Fruit fly (Drosophila melanogaster) whole organism, prepupa: ENCODE measurements around the gene CG16781.
A peak's percentile ranks its signal among the peaks of the same experiment; 100 is the strongest.

Experiments used
- Blimp-1 ChIP-seq: fragments of 200-800 bp; sonication (Bioruptor generic); optimal IDR thresholded peaks from 3 replicates; lab custom pipeline; 2017; ENCODE audit warnings: missing biosample characterization, missing genetic modification characterization, mild to moderate bottlenecking, moderate library complexity, missing genetic modification reagents
- CG10669 ChIP-seq: fragments of 200-800 bp; sonication (Bioruptor generic); optimal IDR thresholded peaks from 3 replicates; lab custom pipeline; 2018; ENCODE audit warnings: missing biosample characterization, mild to moderate bottlenecking, missing genetic modification characterization, moderate library complexity
- CG11762 ChIP-seq: fragments of 200-800 bp; sonication (Bioruptor generic); optimal IDR thresholded peaks from 3 replicates; lab custom pipeline; 2016; ENCODE audit warnings: missing biosample characterization, missing genetic modification characterization; ENCODE audit not compliant: insufficient read depth
- CG15336 ChIP-seq: fragments of 200-800 bp; sonication (Bioruptor generic); IDR thresholded peaks from 2 replicates; pipeline ENCODE4 v1.3.6; 2022; ENCODE audit warnings: missing biosample characterization, missing genetic modification characterization
- CG1621 ChIP-seq: fragments of 200-800 bp; sonication (Bioruptor generic); optimal IDR thresholded peaks from 3 replicates; lab custom pipeline; 2018; ENCODE audit warnings: missing biosample characterization, mild to moderate bottlenecking, missing genetic modification characterization
- CG3032 ChIP-seq: fragments of 200-800 bp; optimal IDR thresholded peaks from 2 replicates; lab custom pipeline; 2019; ENCODE audit warnings: missing biosample characterization, mild to moderate bottlenecking, missing genetic modification characterization, moderate library complexity
- CG32006 ChIP-seq: fragments of 200-800 bp; sonication (Bioruptor generic); optimal IDR thresholded peaks from 3 replicates; lab custom pipeline; 2017; ENCODE audit warnings: missing biosample characterization, mild to moderate bottlenecking, missing genetic modification characterization
- CG34406 ChIP-seq: fragments of 200-800 bp; sonication (Bioruptor generic); optimal IDR thresholded peaks from 3 replicates; lab custom pipeline; 2016; ENCODE audit warnings: missing biosample characterization, missing genetic modification characterization
- CG6163 ChIP-seq: fragments of 200-800 bp; sonication (Bioruptor generic); IDR thresholded peaks from 3 replicates; pipeline ENCODE4 v1.3.6; 2022; ENCODE audit warnings: missing biosample characterization, missing genetic modification characterization
- CG6276 ChIP-seq: fragments of 200-800 bp; sonication (Bioruptor generic); optimal IDR thresholded peaks from 2 replicates; lab custom pipeline; 2017; ENCODE audit warnings: missing biosample characterization, mild to moderate bottlenecking, missing genetic modification characterization
- CG6808 ChIP-seq: fragments of 200-800 bp; sonication (Bioruptor generic); optimal IDR thresholded peaks from 3 replicates; lab custom pipeline; 2017; ENCODE audit warnings: missing biosample characterization, missing genetic modification characterization, mild to moderate bottlenecking, moderate library complexity, missing genetic modification reagents
- CG6854 ChIP-seq: fragments of 200-800 bp; sonication (Bioruptor generic); optimal IDR thresholded peaks from 2 replicates; lab custom pipeline; 2017; ENCODE audit warnings: missing biosample characterization, mild to moderate bottlenecking, missing genetic modification characterization
- CG8632 ChIP-seq: fragments of 200-800 bp; sonication (Bioruptor generic); optimal IDR thresholded peaks from 3 replicates; lab custom pipeline; 2016; ENCODE audit warnings: missing biosample characterization, missing genetic modification characterization
- CG9139 ChIP-seq: fragments of 200-800 bp; sonication (Bioruptor generic); optimal IDR thresholded peaks from 3 replicates; lab custom pipeline; 2017; ENCODE audit warnings: missing biosample characterization, mild to moderate bottlenecking, missing genetic modification characterization
- Eip75B ChIP-seq: fragments of 200-800 bp; sonication (Bioruptor generic); optimal IDR thresholded peaks from 3 replicates; lab custom pipeline; 2016; ENCODE audit warnings: missing biosample characterization, missing genetic modification characterization
- Eip78C ChIP-seq: fragments of 200-800 bp; sonication (Bioruptor generic); peaks from one replicate; lab custom pipeline; 2016; ENCODE audit warnings: missing biosample characterization, missing genetic modification characterization
- Eip93F ChIP-seq: fragments of 200-800 bp; sonication (Bioruptor generic); optimal IDR thresholded peaks from 2 replicates; lab custom pipeline; 2016; ENCODE audit warnings: missing biosample characterization, mild to moderate bottlenecking, missing genetic modification characterization
- Hr38 ChIP-seq: sonication (Bioruptor generic); optimal IDR thresholded peaks from 2 replicates; lab custom pipeline; 2016; ENCODE audit warnings: missing biosample characterization, missing genetic modification characterization
- Hr39 ChIP-seq: fragments of 200-800 bp; sonication (Bioruptor generic); optimal IDR thresholded peaks from 2 replicates; lab custom pipeline; 2016; ENCODE audit warnings: missing biosample characterization, missing genetic modification characterization
- Met ChIP-seq: fragments of 200-800 bp; sonication (Bioruptor generic); optimal IDR thresholded peaks from 3 replicates; lab custom pipeline; 2016; ENCODE audit warnings: missing biosample characterization, missing genetic modification characterization
- Sox102F ChIP-seq: fragments of 200-800 bp; sonication (Bioruptor generic); optimal IDR thresholded peaks from 2 replicates; lab custom pipeline; 2016; ENCODE audit warnings: missing biosample characterization, mild to moderate bottlenecking, missing genetic modification characterization
- Sox15 ChIP-seq: fragments of 200-800 bp; sonication (Bioruptor generic); optimal IDR thresholded peaks from 3 replicates; lab custom pipeline; 2016; ENCODE audit warnings: missing biosample characterization, missing genetic modification characterization
- acj6 ChIP-seq: fragments of 200-800 bp; sonication (Bioruptor generic); optimal IDR thresholded peaks from 3 replicates; lab custom pipeline; 2016; ENCODE audit warnings: missing biosample characterization, missing genetic modification characterization
- cyc ChIP-seq: fragments of 200-800 bp; sonication (Bioruptor generic); optimal IDR thresholded peaks from 3 replicates; lab custom pipeline; 2016; ENCODE audit warnings: missing biosample characterization, missing genetic modification characterization
- dac ChIP-seq: fragments of 200-800 bp; sonication (Bioruptor generic); optimal IDR thresholded peaks from 2 replicates; lab custom pipeline; 2017; ENCODE audit warnings: missing biosample characterization, mild to moderate bottlenecking, missing genetic modification characterization
- dsx ChIP-seq: fragments of 200-800 bp; optimal IDR thresholded peaks from 3 replicates; lab custom pipeline; 2019; ENCODE audit warnings: missing biosample characterization, mild to moderate bottlenecking, missing genetic modification characterization, moderate library complexity; ENCODE audit not compliant: poor library complexity, severe bottlenecking
- esn ChIP-seq: fragments of 200-800 bp; sonication (Bioruptor generic); optimal IDR thresholded peaks from 2 replicates; lab custom pipeline; 2016; ENCODE audit warnings: missing biosample characterization, mild to moderate bottlenecking, missing genetic modification characterization, moderate library complexity
- pdm3 ChIP-seq: fragments of 200-800 bp; sonication (Bioruptor generic); optimal IDR thresholded peaks from 3 replicates; lab custom pipeline; 2016; ENCODE audit warnings: missing biosample characterization, missing genetic modification characterization
- salr ChIP-seq, 2 experiments: fragments of 200-800 bp; sonication (Bioruptor generic); optimal IDR thresholded peaks; 3 replicates each; lab custom pipeline; 2016 to 2018; ENCODE audit warnings: missing biosample characterization in 2 of 2, missing genetic modification characterization in 2 of 2, mild to moderate bottlenecking in 1 of 2
- spab ChIP-seq: fragments of 200-800 bp; sonication (Bioruptor generic); optimal IDR thresholded peaks from 2 replicates; lab custom pipeline; 2017; ENCODE audit warnings: missing biosample characterization, mild to moderate bottlenecking, missing genetic modification characterization, missing genetic modification reagents
- ss ChIP-seq, 2 experiments: fragments of 200-800 bp; sonication (Bioruptor generic); optimal IDR thresholded peaks; 2 replicates in 1 of 2; 3 replicates in 1 of 2; lab custom pipeline; 2017 to 2018; ENCODE audit warnings: mild to moderate bottlenecking in 2 of 2, missing biosample characterization in 2 of 2, missing genetic modification characterization in 2 of 2, moderate library complexity in 1 of 2
- svp ChIP-seq: fragments of 200-800 bp; sonication (Bioruptor generic); peaks from one replicate; lab custom pipeline; 2016; ENCODE audit warnings: missing biosample characterization, missing genetic modification characterization
- vri ChIP-seq: fragments of 200-800 bp; sonication (Bioruptor generic); optimal IDR thresholded peaks from 3 replicates; lab custom pipeline; 2016; ENCODE audit warnings: missing biosample characterization, mild to moderate bottlenecking, missing genetic modification characterization

CG16781 gene

DNA sequence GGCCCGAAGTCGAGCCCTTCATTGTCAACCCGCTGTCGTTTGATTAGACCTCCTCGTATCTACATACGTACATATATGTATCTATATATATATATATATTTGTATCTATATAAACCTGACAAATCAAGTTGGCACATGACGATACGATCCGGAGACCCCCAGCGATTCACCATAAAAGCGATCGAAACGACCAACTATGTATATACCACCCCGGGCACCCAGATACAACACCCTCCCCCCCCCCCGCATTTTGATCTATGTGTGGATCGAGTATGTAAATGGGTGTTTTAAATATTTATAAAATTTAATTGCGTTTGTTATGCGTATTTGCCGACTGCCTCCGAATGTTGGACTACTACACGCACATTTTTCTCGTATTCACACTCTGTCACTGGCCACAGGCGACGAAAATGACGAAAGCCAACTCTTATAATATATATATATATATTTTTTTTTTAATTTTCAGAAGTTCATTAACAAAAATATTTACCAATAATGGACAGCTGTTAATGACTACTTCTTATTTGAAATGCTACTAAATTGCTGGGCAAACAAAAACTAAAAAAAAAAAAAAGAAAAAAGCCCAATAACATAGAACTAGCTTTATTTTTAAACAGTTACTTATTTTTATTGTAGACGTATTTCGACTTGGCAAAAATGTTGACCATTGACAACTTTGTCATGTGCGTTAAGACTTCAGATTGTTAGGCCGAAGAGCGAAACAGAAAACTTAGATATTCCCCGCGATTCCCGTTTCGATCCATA is 49.7 kb downstream of the CG16781 start (continued):
- TF ChIP-seq ss (GFP tag; optimal IDR thresholded peaks at IDR 0.05; lab: Kevin White, UChicago) (no peak), Blimp-1 (no peak), Sox15 (GFP tag; lab: Kevin White, UChicago) (no peak), CG6276 (GFP tag; lab: Kevin White, UChicago) (peak; percentile 65), CG1621 (tag; lab: Kevin White, UChicago) (no peak), CG34406 (GFP tag; lab: Kevin White, UChicago) (no peak), cyc (GFP tag; lab: Kevin White, UChicago) (no peak), Met (GFP tag; lab: Kevin White, UChicago) (no peak), Eip75B (GFP tag; lab: Kevin White, UChicago) (no peak), Hr38 (no peak), pdm3 (GFP tag; lab: Kevin White, UChicago) (peak; percentile 44), CG15336 (peak; percentile 70; the same call in 1 of the 2 replicates), salr (GFP tag; optimal IDR thresholded peaks at IDR 0.05; lab: Kevin White, UChicago) (peak in 1 of 2 experiments; percentile 60), CG32006 (peak; percentile 75), CG8632 (GFP tag; lab: Kevin White, UChicago) (no peak), Sox102F (GFP tag; lab: Kevin White, UChicago) (no peak), Eip93F (GFP tag; lab: Kevin White, UChicago) (no peak), CG6854 (GFP tag; lab: Kevin White, UChicago) (no peak), CG3032 (tag; lab: Kevin White, UChicago) (no peak), dac (GFP tag; lab: Kevin White, UChicago) (no peak)

DNA sequence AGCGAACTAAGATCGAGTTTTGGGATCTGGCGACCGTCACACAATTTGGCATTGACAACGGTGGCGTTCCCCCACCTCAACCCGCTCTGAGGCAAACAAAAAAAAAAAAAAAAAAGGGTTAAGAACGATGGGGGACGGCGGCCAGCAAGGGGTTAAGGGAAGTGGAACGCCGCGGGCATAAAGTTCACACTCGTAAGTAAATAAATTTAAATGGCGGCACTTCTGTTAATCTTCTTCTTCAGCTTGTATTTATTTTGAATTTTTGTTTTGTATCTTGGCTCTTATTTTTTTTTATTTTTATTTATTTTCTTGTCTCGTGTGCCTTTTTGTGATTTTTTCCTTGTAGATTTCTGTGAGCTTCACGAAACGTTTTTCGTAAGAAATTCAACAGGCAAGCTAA is 51.0 kb downstream of the CG16781 start:
- peak; percentile 23 for TF ChIP-seq CG10669 (GFP tag; lab: Kevin White, UChicago)
- peak; percentile 69 for TF ChIP-seq Eip78C (GFP tag; lab: Kevin White, UChicago)
- TF ChIP-seq Hr39 (GFP tag; lab: Kevin White, UChicago): peak; percentile 6
- peak; percentile 26 for TF ChIP-seq CG34406 (GFP tag; lab: Kevin White, UChicago)
- peak; percentile 51 to 77 for TF ChIP-seq ss (GFP tag; optimal IDR thresholded peaks at IDR 0.05; lab: Kevin White, UChicago)
- TF ChIP-seq cyc (GFP tag; lab: Kevin White, UChicago): no peak
- peak; percentile 50 for TF ChIP-seq CG6808 (GFP tag; lab: Kevin White, UChicago)
- no peak for TF ChIP-seq acj6 (GFP tag; lab: Kevin White, UChicago)
- TF ChIP-seq CG11762 (GFP tag; lab: Kevin White, UChicago): no peak
- TF ChIP-seq Eip93F (GFP tag; lab: Kevin White, UChicago): no peak
- peak; percentile 50; the same call in 1 of the 3 replicates for TF ChIP-seq CG6163 (GFP tag; lab: Robert Waterston, UW)
- peak; percentile 57 for TF ChIP-seq Sox102F (GFP tag; lab: Kevin White, UChicago)
- no peak for TF ChIP-seq CG32006
- TF ChIP-seq esn (GFP tag; lab: Kevin White, UChicago): peak; percentile 36
- TF ChIP-seq CG9139 (GFP tag; lab: Kevin White, UChicago): peak; percentile 33
- TF ChIP-seq vri: peak; percentile 12
- TF ChIP-seq svp: peak; percentile 23
- TF ChIP-seq spab (GFP tag; lab: Kevin White, UChicago): peak; percentile 34
- peak; percentile 14 for TF ChIP-seq Eip75B (GFP tag; lab: Kevin White, UChicago)
- TF ChIP-seq dsx: peak; percentile 7
